Fruit fly (Drosophila melanogaster): ENCODE data around the gene eEF2.

eEF2 gene

DNA sequence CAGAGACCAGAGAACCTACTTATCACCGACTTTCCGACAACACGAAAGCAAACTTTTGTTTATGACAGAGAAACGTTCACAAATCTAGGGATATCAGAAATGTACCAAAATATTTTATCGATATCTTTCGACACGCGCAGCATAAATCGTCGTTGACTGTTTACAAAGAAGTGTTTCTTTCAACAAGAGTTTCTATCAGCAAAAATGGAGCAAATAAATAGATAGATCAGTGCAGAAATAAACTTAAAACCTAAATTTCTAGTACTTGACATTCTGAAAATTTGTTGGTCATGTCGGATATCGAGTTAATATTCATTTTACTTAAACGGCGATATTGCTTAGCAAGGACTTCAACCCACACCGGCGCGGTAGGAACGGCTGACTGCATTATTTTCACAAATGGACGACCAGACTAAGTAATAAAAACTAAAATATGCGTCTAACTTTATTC lies 4.5 kb downstream of the eEF2 start, which contains the start of gene CG2225 (continued):
- TF ChIP-seq CG11247 (GFP tag; IDR thresholded peaks at IDR 0.05) (no peak), danr (GFP tag; IDR thresholded peaks at IDR 0.05) (no peak), luna (GFP tag; optimal IDR thresholded peaks at IDR 0.05) (no peak), ham (GFP tag; IDR thresholded peaks at IDR 0.05) (no peak), CG32767 (GFP tag; IDR thresholded peaks at IDR 0.05) (no peak), Myb (GFP tag; optimal IDR thresholded peaks at IDR 0.05) (peak; percentile 5), Pdp1 (GFP tag; optimal IDR thresholded peaks at IDR 0.05) (no peak), CG4730 (GFP tag; IDR thresholded peaks at IDR 0.05) (no peak), CG11456 (GFP tag; IDR thresholded peaks at IDR 0.05) (no peak), Fer3 (tag; optimal IDR thresholded peaks at IDR 0.05) (no peak), D19B (GFP tag; optimal IDR thresholded peaks at IDR 0.05) (no peak), CG15696 (tag; optimal IDR thresholded peaks at IDR 0.05) (no peak), CG34376 (GFP tag; optimal IDR thresholded peaks at IDR 0.05) (no peak), CkIIα-i1 (GFP tag; IDR thresholded peaks at IDR 0.05) (no peak), CG7839 (tag; optimal IDR thresholded peaks at IDR 0.05) (no peak), slp2 (GFP tag; optimal IDR thresholded peaks at IDR 0.05) (no peak), Med (GFP tag) (peak; percentile 5), CG12659 (GFP tag; optimal IDR thresholded peaks at IDR 0.05) (peak; percentile 37), CG2712 (tag; optimal IDR thresholded peaks at IDR 0.05) (peak; percentile 17), CG17328 (GFP tag; IDR thresholded peaks at IDR 0.05) (no peak), tio (GFP tag; optimal IDR thresholded peaks at IDR 0.05) (no peak), tin (GFP tag; optimal IDR thresholded peaks at IDR 0.05) (no peak), CG1233 (GFP tag; optimal IDR thresholded peaks at IDR 0.05) (no peak), sima (GFP tag; optimal IDR thresholded peaks at IDR 0.05) (no peak), wek (GFP tag; optimal IDR thresholded peaks at IDR 0.05) (no peak), zfh2 (GFP tag; optimal IDR thresholded peaks at IDR 0.05) (no peak), CG8388 (GFP tag; optimal IDR thresholded peaks at IDR 0.05) (no peak), NFAT (GFP tag; IDR thresholded peaks at IDR 0.05) (no peak), aop (GFP tag; IDR thresholded peaks at IDR 0.05) (no peak), Sry-δ (GFP tag; optimal IDR thresholded peaks at IDR 0.05) (peak; percentile 82), Hr39 (optimal IDR thresholded peaks at IDR 0.05) (no peak), CG10431 (GFP tag; optimal IDR thresholded peaks at IDR 0.05) (no peak), dmrt99B (tag; optimal IDR thresholded peaks at IDR 0.05) (no peak), knrl (GFP tag; IDR thresholded peaks at IDR 0.05; ENCODE audit: partially characterized antibody) (peak; percentile 74), sna (GFP tag; IDR thresholded peaks at IDR 0.05; ENCODE audit: partially characterized antibody) (peak; percentile 65; the same call in 1 of the 2 replicates), fru (optimal IDR thresholded peaks at IDR 0.05) (no peak), lilli (GFP tag; optimal IDR thresholded peaks at IDR 0.05) (peak; percentile 15), CG8089 (GFP tag; optimal IDR thresholded peaks at IDR 0.05) (no peak), fd64A (GFP tag; optimal IDR thresholded peaks at IDR 0.05) (no peak), CG13775 (GFP tag; optimal IDR thresholded peaks at IDR 0.05) (peak; percentile 32), otp (GFP tag; IDR thresholded peaks at IDR 0.05) (no peak), Ets65A (GFP tag) (peak; percentile 25), CG13123 (GFP tag; optimal IDR thresholded peaks at IDR 0.05) (no peak), HLH54F (GFP tag; optimal IDR thresholded peaks at IDR 0.05) (no peak), dmrt11E (tag; optimal IDR thresholded peaks at IDR 0.05) (no peak), CG6791 (GFP tag; IDR thresholded peaks at IDR 0.05; ENCODE audit: partially characterized antibody) (0 out of 3 replicates have a peak, but pooled peaks have one; percentile 54), ato (GFP tag; IDR thresholded peaks at IDR 0.05; ENCODE audit: partially characterized antibody) (no peak), hbn (GFP tag; IDR thresholded peaks at IDR 0.05; ENCODE audit: partially characterized antibody) (peak; percentile 62), CG4854 (GFP tag; optimal IDR thresholded peaks at IDR 0.05) (no peak), HLHmδ (GFP tag; optimal IDR thresholded peaks at IDR 0.05) (no peak), CG17568 (GFP tag; optimal IDR thresholded peaks at IDR 0.05) (no peak), crol (GFP tag; IDR thresholded peaks at IDR 0.05) (no peak)

Measured in whole organism, embryonic.